Worm (Caenorhabditis elegans) whole organism, L1 larva: ENCODE data around the gene F19C6.5.

Experiments used
- fkh-8 ChIP-seq: sonication (generic microtip); optimal IDR thresholded peaks from 2 replicates; lab custom pipeline; 2016; ENCODE audit warnings: mild to moderate bottlenecking, missing genetic modification characterization, missing compliant biosample characterization
- nhr-28 ChIP-seq: fragments of 150-350 bp; optimal IDR thresholded peaks from 2 replicates; lab custom pipeline; 2014; ENCODE audit warnings: missing biosample characterization, missing genetic modification characterization
- nhr-90 ChIP-seq: sonication (generic microtip); optimal IDR thresholded peaks from 2 replicates; lab custom pipeline; 2016; ENCODE audit warnings: mild to moderate bottlenecking, missing genetic modification characterization, missing compliant biosample characterization; ENCODE audit not compliant: poor library complexity

ce11 chrX:9940524-9940923, 44.2 kb downstream of the F19C6.5 start:
- TF ChIP-seq fkh-8 (tag; lab: Kevin White, UChicago), result no peak
- no peak for TF ChIP-seq nhr-28
- TF ChIP-seq nhr-90 (tag; lab: Kevin White, UChicago), result no peak
